Fruit fly (Drosophila melanogaster) whole organism, embryonic: ENCODE measurements around the gene Pp1-13C.

Experiments
- CG14441 ChIP-seq: fragments of 200-800 bp; sonication (Bioruptor generic); IDR thresholded peaks from 2 replicates; pipeline ENCODE4 v1.3.6; 2022; ENCODE audit warnings: missing biosample characterization, missing genetic modification characterization
- CG18011 ChIP-seq: fragments of 200-800 bp; sonication (Bioruptor generic); optimal IDR thresholded peaks from 2 replicates; lab custom pipeline; 2017; ENCODE audit warnings: missing biosample characterization, missing genetic modification characterization, mild to moderate bottlenecking, moderate library complexity, missing genotype
- CG4360 ChIP-seq: fragments of 200-800 bp; sonication (Bioruptor generic); IDR thresholded peaks from 2 replicates; pipeline ENCODE4 v1.3.6; 2022; ENCODE audit warnings: missing biosample characterization, missing genetic modification characterization
- MTF-1 ChIP-seq: fragments of 200-800 bp; sonication (Bioruptor generic); optimal IDR thresholded peaks from 2 replicates; lab custom pipeline; 2018; ENCODE audit warnings: missing biosample characterization, mild to moderate bottlenecking, missing genetic modification characterization, borderline replicate concordance
- Xrp1 ChIP-seq: fragments of 200-800 bp; sonication (Bioruptor generic); IDR thresholded peaks from 2 replicates; pipeline ENCODE4 v1.3.6; 2022; ENCODE audit warnings: missing biosample characterization, missing genetic modification characterization
- ab ChIP-seq: fragments of 200-800 bp; sonication (Bioruptor generic); optimal IDR thresholded peaks from 2 replicates; lab custom pipeline; 2016; ENCODE audit warnings: missing biosample characterization, missing genetic modification characterization
- ac ChIP-seq: fragments of 200-800 bp; sonication (Bioruptor generic); optimal IDR thresholded peaks from 3 replicates; lab custom pipeline; 2017; ENCODE audit warnings: missing biosample characterization, mild to moderate bottlenecking, missing genetic modification characterization
- ci ChIP-seq: fragments of 200-800 bp; sonication (Bioruptor generic); IDR thresholded peaks from 3 replicates; pipeline ENCODE4 v1.3.6; 2022; ENCODE audit warnings: missing biosample characterization, missing genetic modification characterization
- da ChIP-seq: fragments of 200-800 bp; sonication (Bioruptor generic); optimal IDR thresholded peaks from 2 replicates; lab custom pipeline; 2016; ENCODE audit warnings: missing biosample characterization, missing genetic modification characterization
- h ChIP-seq: fragments of >200 bp; optimal IDR thresholded peaks from 2 replicates; lab custom pipeline; 2017
- nmo ChIP-seq: fragments of 200-800 bp; sonication (Bioruptor generic); optimal IDR thresholded peaks from 2 replicates; lab custom pipeline; 2018; ENCODE audit warnings: missing biosample characterization, mild to moderate bottlenecking, missing genetic modification characterization, moderate library complexity
- otp ChIP-seq: fragments of 200-800 bp; sonication (Bioruptor generic); IDR thresholded peaks from 3 replicates; pipeline ENCODE4, ENCODE4 v1.3.6; 2022; ENCODE audit warnings: missing biosample characterization, missing genetic modification characterization
- peb ChIP-seq: fragments of 200-800 bp; sonication (Bioruptor generic); IDR thresholded peaks from 2 replicates; pipeline ENCODE4 v1.3.6; 2022; ENCODE audit warnings: missing biosample characterization, missing genetic modification characterization

- TF ChIP-seq ab: no peak
- TF ChIP-seq peb (GFP tag; lab: Robert Waterston, UW): no peak
- TF ChIP-seq Xrp1 (GFP tag; lab: Robert Waterston, UW): no peak
- TF ChIP-seq ac (GFP tag; lab: Kevin White, UChicago): no peak
- TF ChIP-seq h: no peak
- TF ChIP-seq MTF-1 (GFP tag; lab: Kevin White, UChicago): no peak
- TF ChIP-seq ci (GFP tag; lab: Robert Waterston, UW): no peak
- TF ChIP-seq CG4360 (GFP tag; lab: Robert Waterston, UW): no peak
- TF ChIP-seq otp: no peak
- TF ChIP-seq da (GFP tag; lab: Kevin White, UChicago): no peak
- no peak for TF ChIP-seq CG14441 (GFP tag; lab: Robert Waterston, UW)
- no peak for TF ChIP-seq nmo (GFP tag; lab: Kevin White, UChicago)
- no peak for TF ChIP-seq CG18011 (GFP tag; lab: Kevin White, UChicago)
Observed at dm6 chrX:15312882-15313154, 48.0 kb downstream of the Pp1-13C start.
